Fruit fly (Drosophila melanogaster): Measurements from ENCODE around the gene CG31759.

DNA sequence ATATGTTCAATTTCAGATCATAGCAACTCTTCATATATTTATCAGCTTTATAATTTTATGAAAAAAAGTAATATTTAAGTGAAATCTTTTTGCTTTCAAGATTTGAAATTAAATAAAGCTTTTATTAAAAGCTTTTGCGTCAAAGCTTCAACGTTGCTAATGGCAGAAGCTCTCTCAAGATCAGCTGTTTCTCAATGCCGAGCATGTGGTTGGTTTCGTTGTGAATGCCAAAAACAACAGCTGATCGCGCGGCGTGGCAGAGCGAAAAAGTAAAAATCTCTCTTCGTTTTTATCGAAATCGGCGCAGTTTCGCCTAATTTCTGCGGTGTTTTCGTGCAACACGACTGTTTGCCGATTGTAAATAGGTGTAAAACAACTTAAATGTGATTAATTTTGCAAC is at the start of gene CG31759:
- TF ChIP-seq h (optimal IDR thresholded peaks at IDR 0.05) (no peak), insv (optimal IDR thresholded peaks at IDR 0.05) (no peak), psq (optimal IDR thresholded peaks at IDR 0.05) (no peak)
